Worm (Caenorhabditis elegans) whole organism, mixed stage, embryonic: ENCODE measurements around the gene R05F9.9.

ENCODE experiments used
- ceh-39 ChIP-seq: fragments of 150-350 bp; optimal IDR thresholded peaks from 2 replicates; lab custom pipeline; 2014; ENCODE audit warnings: missing biosample characterization, missing genetic modification characterization
- ceh-43 ChIP-seq: fragments of 200-800 bp; sonication (Bioruptor generic); optimal IDR thresholded peaks from 2 replicates; lab custom pipeline; 2018; ENCODE audit warnings: mild to moderate bottlenecking, missing genetic modification characterization, moderate library complexity, missing compliant biosample characterization
- ces-1 ChIP-seq: fragments of 150-350 bp; optimal IDR thresholded peaks from 2 replicates; lab custom pipeline; 2014; ENCODE audit warnings: missing biosample characterization, missing genetic modification reagents, missing genetic modification characterization
- lin-13 ChIP-seq: fragments of 150-350 bp; optimal IDR thresholded peaks from 2 replicates; lab custom pipeline; 2014; ENCODE audit warnings: missing biosample characterization, missing genetic modification characterization
- lsy-2 ChIP-seq: fragments of 150-350 bp; optimal IDR thresholded peaks from 2 replicates; lab custom pipeline; 2014; ENCODE audit warnings: missing biosample characterization, missing genetic modification characterization
- nhr-237 ChIP-seq: fragments of 150-350 bp; optimal IDR thresholded peaks from 2 replicates; lab custom pipeline; 2014; ENCODE audit warnings: missing biosample characterization, missing genetic modification characterization
- pha-4 ChIP-seq: fragments of 150-350 bp; optimal IDR thresholded peaks from 2 replicates; lab custom pipeline; 2018; ENCODE audit warnings: missing biosample characterization, missing genetic modification reagents, missing genetic modification characterization
- sem-2 ChIP-seq: fragments of 200-800 bp; sonication (Bioruptor generic); optimal IDR thresholded peaks from 2 replicates; lab custom pipeline; 2018; ENCODE audit warnings: mild to moderate bottlenecking, missing genetic modification characterization, missing compliant biosample characterization
- sptf-1 ChIP-seq: sonication (generic microtip); optimal IDR thresholded peaks from 2 replicates; lab custom pipeline; 2017; ENCODE audit warnings: mild to moderate bottlenecking, missing genetic modification characterization, moderate library complexity, missing compliant biosample characterization
- unc-120 ChIP-seq: sonication (generic microtip); optimal IDR thresholded peaks from 2 replicates; lab custom pipeline; 2017; ENCODE audit warnings: missing genetic modification characterization, missing compliant biosample characterization; ENCODE audit not compliant: poor library complexity, severe bottlenecking
- unc-62 ChIP-seq: fragments of 150-350 bp; optimal IDR thresholded peaks from 2 replicates; lab custom pipeline; 2014; ENCODE audit warnings: missing biosample characterization, missing genetic modification reagents, missing genetic modification characterization
- ztf-11 ChIP-seq: fragments of 150-350 bp; optimal IDR thresholded peaks from 2 replicates; lab custom pipeline; 2014; ENCODE audit warnings: missing biosample characterization, missing genetic modification characterization

DNA sequence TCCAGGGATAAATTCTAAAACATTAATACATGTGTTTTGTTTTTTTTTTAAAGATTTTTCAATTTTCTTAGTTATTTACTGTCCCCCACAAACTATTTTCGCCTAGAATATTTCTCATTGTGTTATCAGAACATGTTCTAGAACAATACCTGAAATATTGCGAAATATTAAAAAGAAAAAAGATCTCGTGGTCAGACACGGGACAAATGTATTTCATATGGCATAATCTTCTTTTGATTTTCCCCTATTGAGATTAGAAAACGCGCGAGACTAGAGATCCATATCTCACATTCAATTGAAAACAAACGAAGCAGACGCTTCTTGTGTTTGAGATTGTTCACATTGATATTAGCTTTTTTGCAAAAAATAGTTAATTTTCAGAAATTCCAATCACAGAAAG is 45.8 kb downstream of the R05F9.9 start:
- TF ChIP-seq ces-1 (no peak), nhr-237 (no peak), unc-62 (GFP tag; lab: Kevin White, UChicago) (no peak), ceh-43 (GFP tag; lab: Kevin White, UChicago) (no peak), sptf-1 (tag; lab: Kevin White, UChicago) (no peak), ceh-39 (no peak), sem-2 (GFP tag; lab: Kevin White, UChicago) (no peak), unc-120 (tag; lab: Kevin White, UChicago) (no peak), pha-4 (tag; lab: Kevin White, UChicago) (no peak), lin-13 (no peak), ztf-11 (tag; lab: Kevin White, UChicago) (no peak), lsy-2 (tag; lab: Kevin White, UChicago) (no peak)
